Fruit fly (Drosophila melanogaster) whole organism, prepupa: ENCODE data around the gene Sfp33A4.

Source experiments
- CG11762 ChIP-seq: fragments of 200-800 bp; sonication (Bioruptor generic); optimal IDR thresholded peaks from 3 replicates; lab custom pipeline; 2016; ENCODE audit warnings: missing biosample characterization, missing genetic modification characterization; ENCODE audit not compliant: insufficient read depth
- CG11902 ChIP-seq: fragments of 200-800 bp; sonication (Bioruptor generic); optimal IDR thresholded peaks from 3 replicates; lab custom pipeline; 2016; ENCODE audit warnings: missing biosample characterization, missing genetic modification characterization
- CG34406 ChIP-seq: fragments of 200-800 bp; sonication (Bioruptor generic); optimal IDR thresholded peaks from 3 replicates; lab custom pipeline; 2016; ENCODE audit warnings: missing biosample characterization, missing genetic modification characterization
- CG7368 ChIP-seq: fragments of 200-800 bp; sonication (Bioruptor generic); optimal IDR thresholded peaks from 3 replicates; lab custom pipeline; 2016; ENCODE audit warnings: missing biosample characterization, missing genetic modification characterization
- CG8119 ChIP-seq: fragments of 200-800 bp; sonication (Bioruptor generic); IDR thresholded peaks from 3 replicates; pipeline ENCODE4 v1.3.6; 2022; ENCODE audit warnings: missing biosample characterization, missing genetic modification characterization
- Gug ChIP-seq: fragments of 200-800 bp; sonication (Bioruptor generic); IDR thresholded peaks from 2 replicates; pipeline ENCODE4 v1.3.6; 2022; ENCODE audit warnings: missing biosample characterization, missing genetic modification characterization
- Hr39 ChIP-seq: fragments of 200-800 bp; sonication (Bioruptor generic); optimal IDR thresholded peaks from 2 replicates; lab custom pipeline; 2016; ENCODE audit warnings: missing biosample characterization, missing genetic modification characterization
- Lpt ChIP-seq: fragments of 200-800 bp; sonication (Bioruptor generic); optimal IDR thresholded peaks from 3 replicates; lab custom pipeline; 2016; ENCODE audit warnings: missing biosample characterization, missing genetic modification characterization
- achi ChIP-seq: fragments of 200-800 bp; sonication (Bioruptor generic); optimal IDR thresholded peaks from 3 replicates; lab custom pipeline; 2016; ENCODE audit warnings: missing biosample characterization, missing genetic modification characterization
- dac ChIP-seq: fragments of 200-800 bp; sonication (Bioruptor generic); optimal IDR thresholded peaks from 2 replicates; lab custom pipeline; 2017; ENCODE audit warnings: missing biosample characterization, mild to moderate bottlenecking, missing genetic modification characterization
- eg ChIP-seq: fragments of 200-800 bp; sonication (Bioruptor generic); IDR thresholded peaks from 3 replicates; pipeline ENCODE4 v1.3.6; 2022; ENCODE audit warnings: missing biosample characterization, missing genetic modification characterization
- fd85E ChIP-seq: fragments of 200-800 bp; sonication (Bioruptor generic); optimal IDR thresholded peaks from 3 replicates; lab custom pipeline; 2016; ENCODE audit warnings: missing biosample characterization, missing genetic modification characterization
- fkh ChIP-seq: fragments of 200-800 bp; sonication (Bioruptor generic); optimal IDR thresholded peaks from 3 replicates; lab custom pipeline; 2017; ENCODE audit warnings: missing biosample characterization, mild to moderate bottlenecking, missing genetic modification characterization, moderate library complexity

- TF ChIP-seq dac (GFP tag; lab: Kevin White, UChicago) (no peak), CG7368 (GFP tag; lab: Kevin White, UChicago) (no peak), CG8119 (no peak), fd85E (GFP tag; lab: Kevin White, UChicago) (no peak), fkh (GFP tag; lab: Kevin White, UChicago) (no peak), CG11762 (GFP tag; lab: Kevin White, UChicago) (no peak), CG11902 (GFP tag; lab: Kevin White, UChicago) (no peak), Hr39 (GFP tag; lab: Kevin White, UChicago) (no peak), Lpt (no peak), Gug (GFP tag; lab: Robert Waterston, UW) (no peak), achi (no peak), CG34406 (no peak), eg (GFP tag; lab: Robert Waterston, UW) (no peak)
Observed at dm6 chr2L:11841538-11841937, 4.5 kb downstream of the Sfp33A4 start.
